Fruit fly (Drosophila melanogaster): Measurements from ENCODE around the gene Ddr.
A peak's percentile ranks its signal among the peaks of the same experiment; 100 is the strongest.

The Ddr gene

dm6 chr2L:6350984-6351808 is 98.3 kb downstream of the Ddr start, which contains the start of gene CG9498 (continued):
- no peak for TF ChIP-seq CG8089 (GFP tag; optimal IDR thresholded peaks at IDR 0.05)
- peak; percentile 78 for TF ChIP-seq tap (tag; optimal IDR thresholded peaks at IDR 0.05)
- TF ChIP-seq Drgx (GFP tag; IDR thresholded peaks at IDR 0.05), result no peak
- TF ChIP-seq Hmr (GFP tag; optimal IDR thresholded peaks at IDR 0.05), result peak; percentile 97
- peak; percentile 41 for TF ChIP-seq CrebB (tag; optimal IDR thresholded peaks at IDR 0.05)
- no peak for TF ChIP-seq slp2 (GFP tag; optimal IDR thresholded peaks at IDR 0.05)
- peak; percentile 8 for TF ChIP-seq CG14710 (tag; optimal IDR thresholded peaks at IDR 0.05)
- TF ChIP-seq HLHmδ (GFP tag; optimal IDR thresholded peaks at IDR 0.05), result no peak
- no peak for TF ChIP-seq CG16813 (GFP tag; IDR thresholded peaks at IDR 0.05; ENCODE audit: partially characterized antibody)
- no peak for TF ChIP-seq CG9876 (GFP tag; optimal IDR thresholded peaks at IDR 0.05)
- TF ChIP-seq HHEX (GFP tag; optimal IDR thresholded peaks at IDR 0.05), result peak; percentile 91
- peak; percentile 95 for TF ChIP-seq Taf1 (GFP tag; IDR thresholded peaks at IDR 0.05)
- TF ChIP-seq Ets97D (GFP tag; optimal IDR thresholded peaks at IDR 0.05), result no peak
- no peak for TF ChIP-seq ato (GFP tag; IDR thresholded peaks at IDR 0.05; ENCODE audit: partially characterized antibody)
- TF ChIP-seq gem (tag; optimal IDR thresholded peaks at IDR 0.05), result peak; percentile 95
- no peak for TF ChIP-seq CG1647 (GFP tag; optimal IDR thresholded peaks at IDR 0.05)
- TF ChIP-seq CG12071 (GFP tag; optimal IDR thresholded peaks at IDR 0.05), result no peak
- TF ChIP-seq CHES-1-like (GFP tag; optimal IDR thresholded peaks at IDR 0.05), result no peak
- no peak for TF ChIP-seq HLH54F (GFP tag; optimal IDR thresholded peaks at IDR 0.05)
- peak; percentile 14 for TF ChIP-seq vfl (GFP tag; optimal IDR thresholded peaks at IDR 0.05)
- TF ChIP-seq CG6683 (GFP tag; optimal IDR thresholded peaks at IDR 0.05), result peak; percentile 83
- peak in 1 of 2 experiments; percentile 44 for TF ChIP-seq Pdp1 (GFP tag; optimal IDR thresholded peaks at IDR 0.05)
- no peak for TF ChIP-seq en (GFP tag; optimal IDR thresholded peaks at IDR 0.05)
- 0 out of 3 replicates have a peak, but pooled peaks have one; percentile 49 for TF ChIP-seq CG3726 (GFP tag; IDR thresholded peaks at IDR 0.05)
- TF ChIP-seq mam (GFP tag; optimal IDR thresholded peaks at IDR 0.05), result peak; percentile 55
- TF ChIP-seq CG6791 (GFP tag; IDR thresholded peaks at IDR 0.05; ENCODE audit: partially characterized antibody), result no peak
- TF ChIP-seq Fer1 (GFP tag; optimal IDR thresholded peaks at IDR 0.05), result peak; percentile 94
- TF ChIP-seq dimm (GFP tag; IDR thresholded peaks at IDR 0.05), result peak; percentile 67
- TF ChIP-seq gcm2 (GFP tag; optimal IDR thresholded peaks at IDR 0.05), result no peak
- peak; percentile 82 for TF ChIP-seq CG17829 (tag; optimal IDR thresholded peaks at IDR 0.05)
- TF ChIP-seq YL-1 (GFP tag; optimal IDR thresholded peaks at IDR 0.05), result peak; percentile 18
- TF ChIP-seq Tbp (GFP tag; optimal IDR thresholded peaks at IDR 0.05), result no peak
- no peak for TF ChIP-seq ac (GFP tag; optimal IDR thresholded peaks at IDR 0.05)
- TF ChIP-seq TFAM (GFP tag; optimal IDR thresholded peaks at IDR 0.05), result no peak
- no peak for TF ChIP-seq prd (optimal IDR thresholded peaks at IDR 0.05)
- TF ChIP-seq prd (GFP tag; IDR thresholded peaks at IDR 0.05), result peak; percentile 75; the same call in 2 of the 3 replicates
- no peak for TF ChIP-seq ken (GFP tag; IDR thresholded peaks at IDR 0.05)
- peak in 1 of 2 experiments; percentile 53 for TF ChIP-seq bsh (GFP tag; optimal IDR thresholded peaks at IDR 0.05)
- TF ChIP-seq sens-2 (GFP tag; IDR thresholded peaks at IDR 0.05), result no peak
- no peak for TF ChIP-seq CG5953 (GFP tag; IDR thresholded peaks at IDR 0.05)
- TF ChIP-seq CG11093 (GFP tag; IDR thresholded peaks at IDR 0.05), result peak; percentile 40; the same call in 1 of the 3 replicates
- TF ChIP-seq CG13287 (GFP tag; IDR thresholded peaks at IDR 0.05; ENCODE audit: partially characterized antibody), result no peak
- no peak for TF ChIP-seq dati (GFP tag; IDR thresholded peaks at IDR 0.05)
- no peak for TF ChIP-seq Sry-δ (GFP tag; optimal IDR thresholded peaks at IDR 0.05)
- TF ChIP-seq ERR (GFP tag; optimal IDR thresholded peaks at IDR 0.05), result no peak
- TF ChIP-seq Vsx1 (GFP tag; optimal IDR thresholded peaks at IDR 0.05), result peak; percentile 93
- peak; percentile 35 for TF ChIP-seq CG15601 (tag; optimal IDR thresholded peaks at IDR 0.05)
- TF ChIP-seq Mad (GFP tag; optimal IDR thresholded peaks at IDR 0.05), result no peak
- peak; percentile 89 for TF ChIP-seq CG13424 (tag; optimal IDR thresholded peaks at IDR 0.05)

All from whole organism, embryonic.